Fruit fly (Drosophila melanogaster) whole organism, embryonic: ENCODE results near the gene CG10996.
A peak's percentile ranks its signal among the peaks of the same experiment; 100 is the strongest.

Experiments
- Abd-B ChIP-seq: fragments of 200-800 bp; sonication (Bioruptor generic); optimal IDR thresholded peaks from 2 replicates; lab custom pipeline; 2018; ENCODE audit warnings: missing biosample characterization, mild to moderate bottlenecking, missing genetic modification characterization, moderate library complexity
- Atf6 ChIP-seq: fragments of 200-800 bp; sonication (Bioruptor generic); IDR thresholded peaks from 2 replicates; pipeline ENCODE4 v1.3.6; 2022; ENCODE audit warnings: missing biosample characterization, missing genetic modification characterization
- CG11696 ChIP-seq: fragments of 200-800 bp; sonication (Bioruptor generic); IDR thresholded peaks from 2 replicates; pipeline ENCODE4 v1.3.6; 2022; ENCODE audit warnings: missing biosample characterization, missing genetic modification characterization
- CG12155 ChIP-seq: fragments of 200-800 bp; sonication (Bioruptor generic); optimal IDR thresholded peaks from 3 replicates; lab custom pipeline; 2016; ENCODE audit warnings: missing biosample characterization, missing genetic modification characterization
- CG13287 ChIP-seq: fragments of 200-800 bp; sonication (Bioruptor generic); IDR thresholded peaks from 2 replicates; pipeline ENCODE4 v1.3.6; 2022; ENCODE audit warnings: missing biosample characterization, missing genetic modification characterization; ENCODE audit not compliant: partially characterized antibody
- CG13424 ChIP-seq: fragments of 200-800 bp; sonication (Bioruptor generic); optimal IDR thresholded peaks from 2 replicates; lab custom pipeline; 2019; ENCODE audit warnings: missing biosample characterization, mild to moderate bottlenecking, missing genetic modification characterization, moderate library complexity
- CG1602 ChIP-seq: fragments of 200-800 bp; sonication (Bioruptor generic); optimal IDR thresholded peaks from 3 replicates; lab custom pipeline; 2016; ENCODE audit warnings: missing biosample characterization, missing genetic modification characterization
- CG2120 ChIP-seq: fragments of 200-800 bp; sonication (Bioruptor generic); optimal IDR thresholded peaks from 3 replicates; lab custom pipeline; 2016; ENCODE audit warnings: missing biosample characterization, missing genetic modification characterization
- CG2678 ChIP-seq: fragments of 200-800 bp; sonication (Bioruptor generic); optimal IDR thresholded peaks from 3 replicates; lab custom pipeline; 2019; ENCODE audit warnings: missing biosample characterization, mild to moderate bottlenecking, missing genetic modification characterization, moderate library complexity
- CG2712 ChIP-seq: fragments of 200-800 bp; optimal IDR thresholded peaks from 3 replicates; lab custom pipeline; 2019; ENCODE audit warnings: missing biosample characterization, mild to moderate bottlenecking, missing genetic modification characterization, moderate library complexity
- CG3065 ChIP-seq: fragments of 200-800 bp; sonication (Bioruptor generic); optimal IDR thresholded peaks from 2 replicates; lab custom pipeline; 2016; ENCODE audit warnings: missing biosample characterization, missing genetic modification characterization
- CG8359 ChIP-seq: fragments of 200-800 bp; sonication (Bioruptor generic); optimal IDR thresholded peaks from 2 replicates; lab custom pipeline; 2017; ENCODE audit warnings: missing biosample characterization, mild to moderate bottlenecking, missing genetic modification characterization, borderline replicate concordance
- CG8388 ChIP-seq: fragments of 200-800 bp; sonication (Bioruptor generic); optimal IDR thresholded peaks from 2 replicates; lab custom pipeline; 2019; ENCODE audit warnings: missing biosample characterization, mild to moderate bottlenecking, missing genetic modification characterization, moderate library complexity
- CG8944 ChIP-seq: fragments of 200-800 bp; sonication (Bioruptor generic); optimal IDR thresholded peaks from 3 replicates; lab custom pipeline; 2016; ENCODE audit warnings: missing biosample characterization, missing genetic modification characterization
- CG9609 ChIP-seq: fragments of 200-800 bp; sonication (Bioruptor generic); optimal IDR thresholded peaks from 3 replicates; lab custom pipeline; 2016; ENCODE audit warnings: missing biosample characterization, missing genetic modification characterization
- CG9876 ChIP-seq: fragments of 200-800 bp; sonication (Bioruptor generic); optimal IDR thresholded peaks from 2 replicates; lab custom pipeline; 2016; ENCODE audit warnings: missing biosample characterization, missing genetic modification characterization
- Chrac-16 ChIP-seq: fragments of 200-800 bp; sonication (Bioruptor generic); optimal IDR thresholded peaks from 3 replicates; lab custom pipeline; 2016; ENCODE audit warnings: missing biosample characterization, missing genetic modification characterization
- CrebB ChIP-seq: fragments of 200-800 bp; sonication (Bioruptor generic); optimal IDR thresholded peaks from 3 replicates; lab custom pipeline; 2018; ENCODE audit warnings: missing biosample characterization, mild to moderate bottlenecking, missing genetic modification characterization
- D19A ChIP-seq: fragments of 200-800 bp; optimal IDR thresholded peaks from 3 replicates; lab custom pipeline; 2019; ENCODE audit warnings: missing biosample characterization, mild to moderate bottlenecking, missing genetic modification characterization, moderate library complexity
- Dad ChIP-seq: fragments of 200-800 bp; sonication (Bioruptor generic); optimal IDR thresholded peaks from 3 replicates; lab custom pipeline; 2016; ENCODE audit warnings: missing biosample characterization, missing genetic modification characterization
- E2f2 ChIP-seq: fragments of 200-800 bp; sonication (Bioruptor generic); IDR thresholded peaks from 2 replicates; pipeline ENCODE4 v1.3.6; 2022; ENCODE audit warnings: missing biosample characterization, missing genetic modification characterization
- Eip74EF ChIP-seq, 2 experiments: fragments of 200-800 bp in 1 of 2; fragments of >200 bp in 1 of 2; sonication (Bioruptor generic) in 1 of 2; optimal IDR thresholded peaks; 2 replicates each; lab custom pipeline; 2017 to 2019; ENCODE audit warnings: missing biosample characterization in 2 of 2, missing genetic modification characterization in 2 of 2, mild to moderate bottlenecking in 1 of 2, moderate library complexity in 1 of 2
- HHEX ChIP-seq: fragments of 200-800 bp; sonication (Bioruptor generic); optimal IDR thresholded peaks from 3 replicates; lab custom pipeline; 2017; ENCODE audit warnings: missing biosample characterization, mild to moderate bottlenecking, missing genetic modification characterization, missing genetic modification reagents
- Hey ChIP-seq: fragments of 200-800 bp; sonication (Bioruptor generic); optimal IDR thresholded peaks from 3 replicates; lab custom pipeline; 2018; ENCODE audit warnings: missing biosample characterization, mild to moderate bottlenecking, missing genetic modification characterization
- Hmx ChIP-seq: fragments of 200-800 bp; sonication (Bioruptor generic); optimal IDR thresholded peaks from 2 replicates; lab custom pipeline; 2016; ENCODE audit warnings: missing biosample characterization, missing genetic modification characterization
- Mes4 ChIP-seq: fragments of 200-800 bp; sonication (Bioruptor generic); optimal IDR thresholded peaks from 2 replicates; lab custom pipeline; 2016; ENCODE audit warnings: missing biosample characterization, missing genetic modification characterization
- Nf-YB ChIP-seq: fragments of 200-800 bp; sonication (Bioruptor generic); optimal IDR thresholded peaks from 3 replicates; lab custom pipeline; 2019; ENCODE audit warnings: missing biosample characterization, mild to moderate bottlenecking, missing genetic modification characterization, moderate library complexity
- Nf-YC ChIP-seq: fragments of 200-800 bp; optimal IDR thresholded peaks from 3 replicates; lab custom pipeline; 2019; ENCODE audit warnings: missing biosample characterization, mild to moderate bottlenecking, missing genetic modification characterization, moderate library complexity
- NfI ChIP-seq: fragments of 200-800 bp; sonication (Bioruptor generic); optimal IDR thresholded peaks from 3 replicates; lab custom pipeline; 2018; ENCODE audit warnings: missing biosample characterization, mild to moderate bottlenecking, missing genetic modification characterization, moderate library complexity
- Sin3A ChIP-seq: fragments of >200 bp; optimal IDR thresholded peaks from 2 replicates; lab custom pipeline; 2018
- Trl ChIP-seq, 3 experiments: fragments of >200 bp in 2 of 3; fragments of 200-800 bp in 1 of 3; sonication (Bioruptor generic) in 1 of 3; optimal IDR thresholded peaks; 2 replicates in 1 of 3; 3 replicates in 2 of 3; lab custom pipeline; 2016 to 2017; ENCODE audit warnings: missing biosample characterization in 1 of 3, missing genetic modification characterization in 1 of 3
- Vsx1 ChIP-seq: fragments of 200-800 bp; sonication (Bioruptor generic); optimal IDR thresholded peaks from 2 replicates; lab custom pipeline; 2017; ENCODE audit warnings: missing biosample characterization, mild to moderate bottlenecking, missing genetic modification characterization, missing genetic modification reagents
- chif ChIP-seq, 2 experiments: fragments of 200-800 bp; sonication (Bioruptor generic); optimal IDR thresholded peaks; 3 replicates each; lab custom pipeline; 2016; ENCODE audit warnings: missing biosample characterization in 2 of 2, missing genetic modification characterization in 2 of 2
- ci ChIP-seq: fragments of 200-800 bp; sonication (Bioruptor generic); IDR thresholded peaks from 3 replicates; pipeline ENCODE4 v1.3.6; 2022; ENCODE audit warnings: missing biosample characterization, missing genetic modification characterization
- croc ChIP-seq: fragments of 200-800 bp; sonication (Bioruptor generic); conservative IDR thresholded peaks from 3 replicates; pipeline ENCODE4 v1.3.6; 2022; ENCODE audit warnings: missing biosample characterization, missing genetic modification characterization
- disco-r ChIP-seq: fragments of 200-800 bp; sonication (Bioruptor generic); optimal IDR thresholded peaks from 2 replicates; lab custom pipeline; 2016; ENCODE audit warnings: missing biosample characterization, missing genetic modification characterization
- dmrt11E ChIP-seq: fragments of 200-800 bp; sonication (Bioruptor generic); optimal IDR thresholded peaks from 3 replicates; lab custom pipeline; 2018; ENCODE audit warnings: missing biosample characterization, mild to moderate bottlenecking, missing genetic modification characterization, moderate library complexity
- eyg ChIP-seq: fragments of 200-800 bp; sonication (Bioruptor generic); optimal IDR thresholded peaks from 3 replicates; lab custom pipeline; 2016; ENCODE audit warnings: missing biosample characterization, missing genetic modification characterization
- fu2 ChIP-seq: fragments of 200-800 bp; sonication (Bioruptor generic); optimal IDR thresholded peaks from 2 replicates; lab custom pipeline; 2016; ENCODE audit warnings: missing biosample characterization, missing genetic modification characterization
- gem ChIP-seq: fragments of 200-800 bp; sonication (Bioruptor generic); optimal IDR thresholded peaks from 2 replicates; lab custom pipeline; 2019; ENCODE audit warnings: missing biosample characterization, mild to moderate bottlenecking, missing genetic modification characterization, moderate library complexity
- jigr1 ChIP-seq: fragments of 200-800 bp; sonication (Bioruptor generic); IDR thresholded peaks from 3 replicates; pipeline ENCODE4 v1.3.6; 2022; ENCODE audit warnings: missing biosample characterization, missing genetic modification characterization
- jing ChIP-seq: fragments of 200-800 bp; sonication (Bioruptor generic); optimal IDR thresholded peaks from 2 replicates; lab custom pipeline; 2018; ENCODE audit warnings: missing biosample characterization, mild to moderate bottlenecking, missing genetic modification characterization
- ken ChIP-seq: fragments of 200-800 bp; sonication (Bioruptor generic); IDR thresholded peaks from 3 replicates; pipeline ENCODE4 v1.3.6; 2022; ENCODE audit warnings: missing biosample characterization, missing genetic modification characterization
- lilli ChIP-seq: fragments of 200-800 bp; sonication (Bioruptor generic); optimal IDR thresholded peaks from 3 replicates; lab custom pipeline; 2016; ENCODE audit warnings: missing biosample characterization, missing genetic modification characterization
- mam ChIP-seq: fragments of 200-800 bp; sonication (Bioruptor generic); optimal IDR thresholded peaks from 3 replicates; lab custom pipeline; 2016; ENCODE audit warnings: missing biosample characterization, missing genetic modification characterization
- nau ChIP-seq: fragments of 200-800 bp; sonication (Bioruptor generic); optimal IDR thresholded peaks from 3 replicates; lab custom pipeline; 2017; ENCODE audit warnings: missing biosample characterization, mild to moderate bottlenecking, missing genetic modification characterization, missing genetic modification reagents
- ranshi ChIP-seq: fragments of 200-800 bp; sonication (Bioruptor generic); IDR thresholded peaks from 2 replicates; pipeline ENCODE4 v1.3.6; 2022; ENCODE audit warnings: missing biosample characterization, missing genetic modification characterization
- seq ChIP-seq: fragments of 200-800 bp; sonication (Bioruptor generic); IDR thresholded peaks from 2 replicates; pipeline ENCODE4 v1.3.6; 2022; ENCODE audit warnings: missing biosample characterization, missing genetic modification characterization
- sisA ChIP-seq: fragments of 200-800 bp; sonication (Bioruptor generic); IDR thresholded peaks from 2 replicates; pipeline ENCODE4 v1.3.6; 2022; ENCODE audit warnings: missing biosample characterization, missing genetic modification characterization

CG10996 gene

dm6 chrX:13815526-13816173 is 18.2 kb upstream of the CG10996 start (continued):
- TF ChIP-seq CG8359 (GFP tag; lab: Kevin White, UChicago) (peak; percentile 7), Eip74EF (GFP tag; optimal IDR thresholded peaks at IDR 0.05; lab: Kevin White, UChicago) (peak in 1 of 2 experiments; percentile 73), disco-r (GFP tag; lab: Kevin White, UChicago) (no peak), D19A (peak; percentile 55), Chrac-16 (GFP tag; lab: Kevin White, UChicago) (peak; percentile 24), CG9609 (GFP tag; lab: Kevin White, UChicago) (peak; percentile 47), CG8944 (GFP tag; lab: Kevin White, UChicago) (peak; percentile 11), lilli (GFP tag; lab: Kevin White, UChicago) (peak; percentile 34), Atf6 (GFP tag; lab: Robert Waterston, UW) (peak; percentile 61; the same call in 1 of the 2 replicates), CG8388 (GFP tag; lab: Kevin White, UChicago) (peak; percentile 49), Dad (GFP tag; lab: Kevin White, UChicago) (peak; percentile 36), CG13424 (tag; lab: Kevin White, UChicago) (peak; percentile 75), CrebB (tag; lab: Kevin White, UChicago) (no peak), eyg (GFP tag; lab: Kevin White, UChicago) (peak; percentile 30), fu2 (no peak), ranshi (GFP tag; lab: Robert Waterston, UW) (peak; percentile 33; the same call in 1 of the 2 replicates), CG2712 (peak; percentile 60), NfI (GFP tag; lab: Kevin White, UChicago) (peak; percentile 54), jing (GFP tag; lab: Kevin White, UChicago) (peak; percentile 13), CG9876 (GFP tag; lab: Kevin White, UChicago) (no peak), nau (peak; percentile 53), jigr1 (GFP tag; lab: Robert Waterston, UW) (no peak; the same call in 2 of the 3 replicates), E2f2 (GFP tag; lab: Robert Waterston, UW) (0 out of 2 replicates have a peak, but pooled peaks have one; percentile 17), ci (GFP tag; lab: Robert Waterston, UW) (0 out of 3 replicates have a peak, but pooled peaks have one; percentile 8), CG3065 (GFP tag; lab: Kevin White, UChicago) (no peak), CG11696 (GFP tag; lab: Robert Waterston, UW) (no peak), CG2678 (peak; percentile 78), Abd-B (GFP tag; lab: Kevin White, UChicago) (peak; percentile 43), CG13287 (GFP tag; lab: Robert Waterston, UW) (no peak), CG12155 (GFP tag; lab: Kevin White, UChicago) (peak; percentile 12), Vsx1 (peak; percentile 34), Nf-YC (tag; lab: Kevin White, UChicago) (peak; percentile 17), Trl (optimal IDR thresholded peaks at IDR 0.05; lab: Kevin White, UChicago) (no peak), Trl (GFP tag; optimal IDR thresholded peaks at IDR 0.05; lab: Kevin White, UChicago) (peak; percentile 44), Mes4 (peak; percentile 18), Hmx (GFP tag; lab: Kevin White, UChicago) (no peak), gem (tag; lab: Kevin White, UChicago) (peak; percentile 78), seq (GFP tag; lab: Robert Waterston, UW) (0 out of 2 replicates have a peak, but pooled peaks have one; percentile 34), chif (GFP tag; optimal IDR thresholded peaks at IDR 0.05; lab: Kevin White, UChicago) (peak in 1 of 2 experiments; percentile 36), dmrt11E (tag; lab: Kevin White, UChicago) (peak; percentile 36), Hey (tag; lab: Kevin White, UChicago) (no peak), Sin3A (lab: Kevin White, UChicago) (no peak), ken (GFP tag; lab: Robert Waterston, UW) (no peak), croc (peak; percentile 57; the same call in 2 of the 3 replicates), HHEX (GFP tag; lab: Kevin White, UChicago) (peak; percentile 32), mam (GFP tag; lab: Kevin White, UChicago) (peak; percentile 79), Nf-YB (GFP tag; lab: Kevin White, UChicago) (peak; percentile 14), CG2120 (peak; percentile 55), sisA (GFP tag; lab: Robert Waterston, UW) (peak; percentile 51), CG1602 (GFP tag; lab: Kevin White, UChicago) (peak; percentile 32)
